Fruit fly (Drosophila melanogaster) whole organism, embryonic: ENCODE data around the gene CG7914.

Source experiments
- Aef1 ChIP-seq: fragments of 200-800 bp; sonication (Bioruptor generic); IDR thresholded peaks from 3 replicates; pipeline ENCODE4 v1.3.6; 2022; ENCODE audit warnings: missing biosample characterization, missing genetic modification characterization
- Atf-2 ChIP-seq: fragments of 200-800 bp; sonication (Bioruptor generic); optimal IDR thresholded peaks from 2 replicates; lab custom pipeline; 2016; ENCODE audit warnings: missing biosample characterization, missing genetic modification characterization
- Bteb2 ChIP-seq: fragments of 200-800 bp; sonication (Bioruptor generic); optimal IDR thresholded peaks from 2 replicates; lab custom pipeline; 2016; ENCODE audit warnings: missing biosample characterization, missing genetic modification characterization
- CG10366 ChIP-seq: fragments of 200-800 bp; sonication (Bioruptor generic); IDR thresholded peaks from 2 replicates; pipeline ENCODE4 v1.3.6; 2022; ENCODE audit warnings: missing biosample characterization, missing genetic modification characterization
- CG10979 ChIP-seq: fragments of 200-800 bp; sonication (Bioruptor generic); optimal IDR thresholded peaks from 2 replicates; lab custom pipeline; 2018; ENCODE audit warnings: missing biosample characterization, mild to moderate bottlenecking, missing genetic modification characterization, moderate library complexity
- CG12219 ChIP-seq: fragments of 200-800 bp; sonication (Bioruptor generic); optimal IDR thresholded peaks from 3 replicates; lab custom pipeline; 2018; ENCODE audit warnings: missing biosample characterization, mild to moderate bottlenecking, missing genetic modification characterization
- CG13287 ChIP-seq: fragments of 200-800 bp; sonication (Bioruptor generic); IDR thresholded peaks from 2 replicates; pipeline ENCODE4 v1.3.6; 2022; ENCODE audit warnings: missing biosample characterization, missing genetic modification characterization; ENCODE audit not compliant: partially characterized antibody
- CG13424 ChIP-seq: fragments of 200-800 bp; sonication (Bioruptor generic); optimal IDR thresholded peaks from 2 replicates; lab custom pipeline; 2019; ENCODE audit warnings: missing biosample characterization, mild to moderate bottlenecking, missing genetic modification characterization, moderate library complexity
- CG14050 ChIP-seq: fragments of 200-800 bp; sonication (Bioruptor generic); IDR thresholded peaks from 3 replicates; pipeline ENCODE4 v1.3.6; 2022; ENCODE audit warnings: missing biosample characterization, missing genetic modification characterization
- CG17186 ChIP-seq: fragments of 200-800 bp; sonication (Bioruptor generic); optimal IDR thresholded peaks from 3 replicates; lab custom pipeline; 2017; ENCODE audit warnings: missing biosample characterization, missing genetic modification reagents, missing genetic modification characterization
- CG17359 ChIP-seq: fragments of 200-800 bp; sonication (Bioruptor generic); optimal IDR thresholded peaks from 3 replicates; lab custom pipeline; 2018; ENCODE audit warnings: missing biosample characterization, mild to moderate bottlenecking, missing genetic modification characterization, moderate library complexity
- CG17912 ChIP-seq: fragments of 200-800 bp; sonication (Bioruptor generic); optimal IDR thresholded peaks from 2 replicates; lab custom pipeline; 2018; ENCODE audit warnings: missing biosample characterization, mild to moderate bottlenecking, missing genetic modification characterization
- CG1832 ChIP-seq: fragments of 200-800 bp; sonication (Bioruptor generic); optimal IDR thresholded peaks from 2 replicates; lab custom pipeline; 2017; ENCODE audit warnings: missing biosample characterization, mild to moderate bottlenecking, missing genetic modification characterization, inconsistent platforms
- CG2129 ChIP-seq: fragments of 200-800 bp; sonication (Bioruptor generic); IDR thresholded peaks from 2 replicates; pipeline ENCODE4 v1.3.6; 2022; ENCODE audit warnings: missing biosample characterization, missing genetic modification characterization; ENCODE audit not compliant: partially characterized antibody
- CG30431 ChIP-seq: fragments of 200-800 bp; sonication (Bioruptor generic); optimal IDR thresholded peaks from 2 replicates; lab custom pipeline; 2017; ENCODE audit warnings: missing biosample characterization, missing genetic modification characterization
- CG4730 ChIP-seq: fragments of 200-800 bp; sonication (Bioruptor generic); IDR thresholded peaks from 2 replicates; pipeline ENCODE4 v1.3.6; 2022; ENCODE audit warnings: missing biosample characterization, missing genetic modification characterization
- CG5245 ChIP-seq: fragments of 200-800 bp; sonication (Bioruptor generic); optimal IDR thresholded peaks from 3 replicates; lab custom pipeline; 2016; ENCODE audit warnings: missing biosample characterization, missing genetic modification characterization
- CG7271 ChIP-seq: fragments of 200-800 bp; sonication (Bioruptor generic); optimal IDR thresholded peaks from 2 replicates; lab custom pipeline; 2018; ENCODE audit warnings: missing biosample characterization, mild to moderate bottlenecking, missing genetic modification characterization, moderate library complexity
- CG7745 ChIP-seq: fragments of 200-800 bp; sonication (Bioruptor generic); optimal IDR thresholded peaks from 2 replicates; lab custom pipeline; 2018; ENCODE audit warnings: missing biosample characterization, mild to moderate bottlenecking, missing genetic modification characterization, moderate library complexity
- CG7786 ChIP-seq: fragments of 200-800 bp; sonication (Bioruptor generic); optimal IDR thresholded peaks from 2 replicates; lab custom pipeline; 2016; ENCODE audit warnings: missing biosample characterization, missing genetic modification characterization
- CG7963 ChIP-seq: fragments of 200-800 bp; sonication (Bioruptor generic); IDR thresholded peaks from 3 replicates; pipeline ENCODE4 v1.3.6; 2022; ENCODE audit warnings: missing biosample characterization, missing genetic modification characterization; ENCODE audit not compliant: partially characterized antibody
- CG9817 ChIP-seq: fragments of 200-800 bp; sonication (Bioruptor generic); optimal IDR thresholded peaks from 2 replicates; lab custom pipeline; 2018; ENCODE audit warnings: missing biosample characterization, mild to moderate bottlenecking, missing genetic modification characterization, moderate library complexity
- CTCF ChIP-seq: fragments of 200-800 bp; sonication (Bioruptor generic); optimal IDR thresholded peaks from 2 replicates; lab custom pipeline; 2017; ENCODE audit warnings: missing biosample characterization, mild to moderate bottlenecking, missing genetic modification characterization, moderate library complexity
- Dfd ChIP-seq, 2 experiments: fragments of >200 bp; optimal IDR thresholded peaks; 2 replicates each; lab custom pipeline; 2017; ENCODE audit warnings: missing biosample characterization in 2 of 2, missing genetic modification characterization in 2 of 2
- Fer1 ChIP-seq: fragments of 200-800 bp; sonication (Bioruptor generic); optimal IDR thresholded peaks from 2 replicates; lab custom pipeline; 2017; ENCODE audit warnings: missing biosample characterization, mild to moderate bottlenecking, missing genetic modification characterization
- Hr39 ChIP-seq: fragments of >200 bp; optimal IDR thresholded peaks from 2 replicates; lab custom pipeline; 2017
- Kr ChIP-seq: fragments of 200-800 bp; sonication (Bioruptor generic); optimal IDR thresholded peaks from 2 replicates; lab custom pipeline; 2017; ENCODE audit warnings: missing biosample characterization, mild to moderate bottlenecking, missing genetic modification characterization
- MBD-R2 ChIP-seq: fragments of 200-800 bp; sonication (Bioruptor generic); IDR thresholded peaks from 2 replicates; pipeline ENCODE4 v1.3.6; 2022; ENCODE audit warnings: missing biosample characterization, missing genetic modification characterization
- Mrtf ChIP-seq: fragments of 200-800 bp; sonication (Bioruptor generic); IDR thresholded peaks from 3 replicates; pipeline ENCODE4 v1.3.6; 2022; ENCODE audit warnings: missing biosample characterization, missing genetic modification characterization
- Oli ChIP-seq: fragments of 200-800 bp; sonication (Bioruptor generic); optimal IDR thresholded peaks from 2 replicates; lab custom pipeline; 2018; ENCODE audit warnings: missing biosample characterization, mild to moderate bottlenecking, missing genetic modification characterization, moderate library complexity
- Opbp ChIP-seq: fragments of 200-800 bp; sonication (Bioruptor generic); IDR thresholded peaks from 3 replicates; pipeline ENCODE4 v1.3.6; 2022; ENCODE audit warnings: missing biosample characterization, missing genetic modification characterization; ENCODE audit not compliant: partially characterized antibody
- Optix ChIP-seq: fragments of 200-800 bp; sonication (Bioruptor generic); IDR thresholded peaks from 3 replicates; pipeline ENCODE4 v1.3.6; 2022; ENCODE audit warnings: missing biosample characterization, missing genetic modification characterization
- Six4 ChIP-seq: fragments of 200-800 bp; sonication (Bioruptor generic); optimal IDR thresholded peaks from 2 replicates; lab custom pipeline; 2016; ENCODE audit warnings: missing biosample characterization, missing genetic modification characterization
- Taf1 ChIP-seq: fragments of 200-800 bp; sonication (Bioruptor generic); IDR thresholded peaks from 2 replicates; pipeline ENCODE4 v1.3.6; 2022; ENCODE audit warnings: missing biosample characterization, missing genetic modification characterization
- YL-1 ChIP-seq: fragments of 200-800 bp; sonication (Bioruptor generic); optimal IDR thresholded peaks from 3 replicates; lab custom pipeline; 2017; ENCODE audit warnings: missing biosample characterization, mild to moderate bottlenecking, missing genetic modification characterization
- ac ChIP-seq: fragments of 200-800 bp; sonication (Bioruptor generic); optimal IDR thresholded peaks from 3 replicates; lab custom pipeline; 2017; ENCODE audit warnings: missing biosample characterization, mild to moderate bottlenecking, missing genetic modification characterization
- amos ChIP-seq: fragments of 200-800 bp; sonication (Bioruptor generic); IDR thresholded peaks from 2 replicates; pipeline ENCODE4 v1.3.6; 2022; ENCODE audit warnings: missing biosample characterization, missing genetic modification characterization; ENCODE audit not compliant: partially characterized antibody
- chn ChIP-seq: fragments of 200-800 bp; sonication (Bioruptor generic); optimal IDR thresholded peaks from 2 replicates; lab custom pipeline; 2016; ENCODE audit warnings: missing biosample characterization, missing genetic modification characterization
- crol ChIP-seq: fragments of 200-800 bp; sonication (Bioruptor generic); IDR thresholded peaks from 2 replicates; pipeline ENCODE4 v1.3.6; 2022; ENCODE audit warnings: missing biosample characterization, missing genetic modification characterization
- danr ChIP-seq: fragments of 200-800 bp; sonication (Bioruptor generic); IDR thresholded peaks from 2 replicates; pipeline ENCODE4 v1.3.6; 2022; ENCODE audit warnings: missing biosample characterization, missing genetic modification characterization
- inv ChIP-seq: fragments of 200-800 bp; sonication (Bioruptor generic); IDR thresholded peaks from 2 replicates; pipeline ENCODE4 v1.3.6; 2022; ENCODE audit warnings: missing biosample characterization, missing genetic modification characterization; ENCODE audit not compliant: partially characterized antibody
- ken ChIP-seq: fragments of 200-800 bp; sonication (Bioruptor generic); IDR thresholded peaks from 3 replicates; pipeline ENCODE4 v1.3.6; 2022; ENCODE audit warnings: missing biosample characterization, missing genetic modification characterization
- maf-S ChIP-seq: fragments of 200-800 bp; sonication (Bioruptor generic); optimal IDR thresholded peaks from 2 replicates; lab custom pipeline; 2016; ENCODE audit warnings: missing biosample characterization, missing genetic modification characterization
- mld ChIP-seq: fragments of 200-800 bp; sonication (Bioruptor generic); IDR thresholded peaks from 3 replicates; pipeline ENCODE4 v1.3.6; 2022; ENCODE audit warnings: missing biosample characterization, missing genetic modification characterization; ENCODE audit not compliant: partially characterized antibody
- nerfin-2 ChIP-seq: fragments of 200-800 bp; sonication (Bioruptor generic); IDR thresholded peaks from 2 replicates; pipeline ENCODE4 v1.3.6; 2022; ENCODE audit warnings: missing biosample characterization, missing genetic modification characterization; ENCODE audit not compliant: partially characterized antibody
- nom ChIP-seq: fragments of 200-800 bp; sonication (Bioruptor generic); optimal IDR thresholded peaks from 2 replicates; lab custom pipeline; 2017; ENCODE audit warnings: missing biosample characterization, missing genetic modification characterization, mild to moderate bottlenecking, moderate library complexity, missing genetic modification reagents
- rib ChIP-seq: fragments of 200-800 bp; sonication (Bioruptor generic); IDR thresholded peaks from 2 replicates; pipeline ENCODE4 v1.3.6; 2022; ENCODE audit warnings: missing biosample characterization, missing genetic modification characterization
- sens ChIP-seq: fragments of 200-800 bp; sonication (Bioruptor generic); peaks from one replicate; lab custom pipeline; 2016; ENCODE audit warnings: missing biosample characterization, missing genetic modification characterization
- stc ChIP-seq: fragments of 200-800 bp; sonication (Bioruptor generic); IDR thresholded peaks from 2 replicates; pipeline ENCODE4 v1.3.6; 2022; ENCODE audit warnings: missing biosample characterization, missing genetic modification characterization
- trem ChIP-seq: fragments of 200-800 bp; optimal IDR thresholded peaks from 3 replicates; lab custom pipeline; 2019; ENCODE audit warnings: missing biosample characterization, mild to moderate bottlenecking, missing genetic modification characterization, moderate library complexity
- trh ChIP-seq: fragments of 200-800 bp; sonication (Bioruptor generic); optimal IDR thresholded peaks from 2 replicates; lab custom pipeline; 2016; ENCODE audit warnings: missing biosample characterization, missing genetic modification characterization
- unc-4 ChIP-seq: fragments of 200-800 bp; sonication (Bioruptor generic); IDR thresholded peaks from 2 replicates; pipeline ENCODE4 v1.3.6; 2022; ENCODE audit warnings: missing biosample characterization, missing genetic modification characterization; ENCODE audit not compliant: partially characterized antibody

Gene CG7914

dm6 chrX:19208014-19208413 lies 14.8 kb upstream of the CG7914 start, which contains the start of gene Ulp1:
Gene Ulp1 (minus strand): TSS chrX:19208187.
- no peak for TF ChIP-seq CG1832 (GFP tag; lab: Kevin White, UChicago)
- TF ChIP-seq inv (GFP tag; lab: Robert Waterston, UW): peak; percentile 9; the same call in 1 of the 2 replicates
- no peak for TF ChIP-seq mld
- no peak for TF ChIP-seq CG9817
- no peak for TF ChIP-seq CG7271 (tag; lab: Kevin White, UChicago)
- TF ChIP-seq Hr39 (lab: Kevin White, UChicago): no peak
- TF ChIP-seq unc-4 (GFP tag; lab: Robert Waterston, UW): no peak
- peak; percentile 57 for TF ChIP-seq CG13287 (GFP tag; lab: Robert Waterston, UW)
- TF ChIP-seq CG30431 (GFP tag; lab: Kevin White, UChicago): no peak
- TF ChIP-seq Dfd (GFP tag; optimal IDR thresholded peaks at IDR 0.05; lab: Kevin White, UChicago): no peak
- no peak for TF ChIP-seq danr
- TF ChIP-seq nom (GFP tag; lab: Kevin White, UChicago): no peak
- TF ChIP-seq Optix: no peak
- TF ChIP-seq CTCF (GFP tag; lab: Kevin White, UChicago): peak; percentile 84
- no peak for TF ChIP-seq Atf-2 (GFP tag; lab: Kevin White, UChicago)
- TF ChIP-seq Bteb2: no peak
- TF ChIP-seq Six4 (GFP tag; lab: Kevin White, UChicago): no peak
- no peak for TF ChIP-seq chn (GFP tag; lab: Kevin White, UChicago)
- TF ChIP-seq amos (GFP tag; lab: Robert Waterston, UW): peak; percentile 58
- peak; percentile 56 for TF ChIP-seq CG17359
- no peak for TF ChIP-seq CG2129 (GFP tag; lab: Robert Waterston, UW)
- TF ChIP-seq CG13424 (tag; lab: Kevin White, UChicago): no peak
- TF ChIP-seq CG10979: no peak
- TF ChIP-seq CG7963 (GFP tag; lab: Robert Waterston, UW): no peak
- no peak for TF ChIP-seq CG10366 (GFP tag; lab: Robert Waterston, UW)
- TF ChIP-seq Aef1: no peak
- TF ChIP-seq CG17186 (GFP tag; lab: Kevin White, UChicago): peak; percentile 52
- peak; percentile 34 for TF ChIP-seq CG17912 (GFP tag; lab: Kevin White, UChicago)
- no peak for TF ChIP-seq CG5245 (GFP tag; lab: Kevin White, UChicago)
- TF ChIP-seq Taf1 (GFP tag; lab: Robert Waterston, UW): no peak
- TF ChIP-seq ken (GFP tag; lab: Robert Waterston, UW): no peak
- TF ChIP-seq Oli (tag; lab: Kevin White, UChicago): no peak
- TF ChIP-seq trh (GFP tag; lab: Kevin White, UChicago): no peak
- TF ChIP-seq MBD-R2 (GFP tag; lab: Robert Waterston, UW): peak; percentile 95
- TF ChIP-seq Fer1 (GFP tag; lab: Kevin White, UChicago): peak; percentile 13
- no peak for TF ChIP-seq Mrtf (GFP tag; lab: Robert Waterston, UW)
- no peak for TF ChIP-seq CG7745
- no peak for TF ChIP-seq maf-S (GFP tag; lab: Kevin White, UChicago)
- no peak for TF ChIP-seq CG7786 (GFP tag; lab: Kevin White, UChicago)
- no peak for TF ChIP-seq CG12219
- TF ChIP-seq YL-1 (GFP tag; lab: Kevin White, UChicago): peak; percentile 62
- no peak for TF ChIP-seq stc (GFP tag; lab: Robert Waterston, UW)
- TF ChIP-seq Kr (GFP tag; lab: Kevin White, UChicago): no peak
- peak; percentile 71 for TF ChIP-seq sens (GFP tag; lab: Kevin White, UChicago)
- peak; percentile 58 for TF ChIP-seq trem (tag; lab: Kevin White, UChicago)
- no peak for TF ChIP-seq CG14050 (GFP tag; lab: Robert Waterston, UW)
- no peak for TF ChIP-seq crol (GFP tag; lab: Robert Waterston, UW)
- TF ChIP-seq rib: no peak; the same call in 1 of the 2 replicates
- TF ChIP-seq nerfin-2: no peak
- no peak for TF ChIP-seq CG4730
- TF ChIP-seq ac (GFP tag; lab: Kevin White, UChicago): no peak
- peak; percentile 62; the same call in 2 of the 3 replicates for TF ChIP-seq Opbp (GFP tag; lab: Robert Waterston, UW)
